Fruit fly (Drosophila melanogaster) whole organism, prepupa: ENCODE measurements around the gene Hs2st.

Source experiments
- Blimp-1 ChIP-seq: fragments of 200-800 bp; sonication (Bioruptor generic); optimal IDR thresholded peaks from 3 replicates; lab custom pipeline; 2017; ENCODE audit warnings: missing biosample characterization, missing genetic modification characterization, mild to moderate bottlenecking, moderate library complexity, missing genetic modification reagents
- CG10631 ChIP-seq: fragments of 200-800 bp; sonication (Bioruptor generic); optimal IDR thresholded peaks from 2 replicates; lab custom pipeline; 2016; ENCODE audit warnings: missing biosample characterization, missing genetic modification characterization
- CG11294 ChIP-seq: fragments of 200-800 bp; sonication (Bioruptor generic); IDR thresholded peaks from 2 replicates; pipeline ENCODE4 v1.3.6; 2022; ENCODE audit warnings: missing biosample characterization, missing genetic modification characterization
- CG15336 ChIP-seq: fragments of 200-800 bp; sonication (Bioruptor generic); IDR thresholded peaks from 2 replicates; pipeline ENCODE4 v1.3.6; 2022; ENCODE audit warnings: missing biosample characterization, missing genetic modification characterization
- CG1621 ChIP-seq: fragments of 200-800 bp; sonication (Bioruptor generic); optimal IDR thresholded peaks from 3 replicates; lab custom pipeline; 2018; ENCODE audit warnings: missing biosample characterization, mild to moderate bottlenecking, missing genetic modification characterization
- CG3032 ChIP-seq: fragments of 200-800 bp; optimal IDR thresholded peaks from 2 replicates; lab custom pipeline; 2019; ENCODE audit warnings: missing biosample characterization, mild to moderate bottlenecking, missing genetic modification characterization, moderate library complexity
- CG31627 ChIP-seq: fragments of 200-800 bp; sonication (Bioruptor generic); optimal IDR thresholded peaks from 3 replicates; lab custom pipeline; 2016; ENCODE audit warnings: missing biosample characterization, missing genetic modification characterization
- CG32006 ChIP-seq: fragments of 200-800 bp; sonication (Bioruptor generic); optimal IDR thresholded peaks from 3 replicates; lab custom pipeline; 2017; ENCODE audit warnings: missing biosample characterization, mild to moderate bottlenecking, missing genetic modification characterization
- CG34406 ChIP-seq: fragments of 200-800 bp; sonication (Bioruptor generic); optimal IDR thresholded peaks from 3 replicates; lab custom pipeline; 2016; ENCODE audit warnings: missing biosample characterization, missing genetic modification characterization
- CG3919 ChIP-seq: fragments of 200-800 bp; sonication (Bioruptor generic); optimal IDR thresholded peaks from 3 replicates; lab custom pipeline; 2016; ENCODE audit warnings: missing biosample characterization, missing genetic modification characterization
- CG4318 ChIP-seq: fragments of 200-800 bp; sonication (Bioruptor generic); optimal IDR thresholded peaks from 3 replicates; lab custom pipeline; 2017; ENCODE audit warnings: missing biosample characterization, mild to moderate bottlenecking, missing genetic modification characterization
- CG6276 ChIP-seq: fragments of 200-800 bp; sonication (Bioruptor generic); optimal IDR thresholded peaks from 2 replicates; lab custom pipeline; 2017; ENCODE audit warnings: missing biosample characterization, mild to moderate bottlenecking, missing genetic modification characterization
- CG6808 ChIP-seq: fragments of 200-800 bp; sonication (Bioruptor generic); optimal IDR thresholded peaks from 3 replicates; lab custom pipeline; 2017; ENCODE audit warnings: missing biosample characterization, missing genetic modification characterization, mild to moderate bottlenecking, moderate library complexity, missing genetic modification reagents
- CG6854 ChIP-seq: fragments of 200-800 bp; sonication (Bioruptor generic); optimal IDR thresholded peaks from 2 replicates; lab custom pipeline; 2017; ENCODE audit warnings: missing biosample characterization, mild to moderate bottlenecking, missing genetic modification characterization
- CG8119 ChIP-seq: fragments of 200-800 bp; sonication (Bioruptor generic); IDR thresholded peaks from 3 replicates; pipeline ENCODE4 v1.3.6; 2022; ENCODE audit warnings: missing biosample characterization, missing genetic modification characterization
- CG8319 ChIP-seq: fragments of 200-800 bp; sonication (Bioruptor generic); optimal IDR thresholded peaks from 3 replicates; lab custom pipeline; 2016; ENCODE audit warnings: missing biosample characterization, missing genetic modification characterization
- CG8632 ChIP-seq: fragments of 200-800 bp; sonication (Bioruptor generic); optimal IDR thresholded peaks from 3 replicates; lab custom pipeline; 2016; ENCODE audit warnings: missing biosample characterization, missing genetic modification characterization
- CG9139 ChIP-seq: fragments of 200-800 bp; sonication (Bioruptor generic); optimal IDR thresholded peaks from 3 replicates; lab custom pipeline; 2017; ENCODE audit warnings: missing biosample characterization, mild to moderate bottlenecking, missing genetic modification characterization
- Eip75B ChIP-seq: fragments of 200-800 bp; sonication (Bioruptor generic); optimal IDR thresholded peaks from 3 replicates; lab custom pipeline; 2016; ENCODE audit warnings: missing biosample characterization, missing genetic modification characterization
- Eip78C ChIP-seq: fragments of 200-800 bp; sonication (Bioruptor generic); peaks from one replicate; lab custom pipeline; 2016; ENCODE audit warnings: missing biosample characterization, missing genetic modification characterization
- Eip93F ChIP-seq: fragments of 200-800 bp; sonication (Bioruptor generic); optimal IDR thresholded peaks from 2 replicates; lab custom pipeline; 2016; ENCODE audit warnings: missing biosample characterization, mild to moderate bottlenecking, missing genetic modification characterization
- Ets21C ChIP-seq: fragments of 200-800 bp; sonication (Bioruptor generic); optimal IDR thresholded peaks from 3 replicates; lab custom pipeline; 2016; ENCODE audit warnings: missing biosample characterization, missing genetic modification characterization
- Ets96B ChIP-seq: fragments of 200-800 bp; optimal IDR thresholded peaks from 2 replicates; lab custom pipeline; 2019; ENCODE audit warnings: missing biosample characterization, mild to moderate bottlenecking, missing genetic modification characterization, moderate library complexity
- Gug ChIP-seq: fragments of 200-800 bp; sonication (Bioruptor generic); IDR thresholded peaks from 2 replicates; pipeline ENCODE4 v1.3.6; 2022; ENCODE audit warnings: missing biosample characterization, missing genetic modification characterization
- Hr38 ChIP-seq: sonication (Bioruptor generic); optimal IDR thresholded peaks from 2 replicates; lab custom pipeline; 2016; ENCODE audit warnings: missing biosample characterization, missing genetic modification characterization
- Hr39 ChIP-seq: fragments of 200-800 bp; sonication (Bioruptor generic); optimal IDR thresholded peaks from 2 replicates; lab custom pipeline; 2016; ENCODE audit warnings: missing biosample characterization, missing genetic modification characterization
- Hr4 ChIP-seq: fragments of 200-800 bp; sonication (Bioruptor generic); optimal IDR thresholded peaks from 3 replicates; lab custom pipeline; 2016; ENCODE audit warnings: missing biosample characterization, missing genetic modification characterization
- Lpt ChIP-seq: fragments of 200-800 bp; sonication (Bioruptor generic); optimal IDR thresholded peaks from 3 replicates; lab custom pipeline; 2016; ENCODE audit warnings: missing biosample characterization, missing genetic modification characterization
- Met ChIP-seq: fragments of 200-800 bp; sonication (Bioruptor generic); optimal IDR thresholded peaks from 3 replicates; lab custom pipeline; 2016; ENCODE audit warnings: missing biosample characterization, missing genetic modification characterization
- OdsH ChIP-seq: fragments of 200-800 bp; sonication (Bioruptor generic); optimal IDR thresholded peaks from 3 replicates; lab custom pipeline; 2016; ENCODE audit warnings: missing biosample characterization, missing genetic modification characterization
- Smox ChIP-seq: fragments of 200-800 bp; sonication (Bioruptor generic); optimal IDR thresholded peaks from 3 replicates; lab custom pipeline; 2016; ENCODE audit warnings: missing biosample characterization, missing genetic modification characterization
- Sox102F ChIP-seq: fragments of 200-800 bp; sonication (Bioruptor generic); optimal IDR thresholded peaks from 2 replicates; lab custom pipeline; 2016; ENCODE audit warnings: missing biosample characterization, mild to moderate bottlenecking, missing genetic modification characterization
- Sox14 ChIP-seq: fragments of 200-800 bp; sonication (Bioruptor generic); optimal IDR thresholded peaks from 3 replicates; lab custom pipeline; 2016; ENCODE audit warnings: missing biosample characterization, missing genetic modification characterization
- Sox15 ChIP-seq: fragments of 200-800 bp; sonication (Bioruptor generic); optimal IDR thresholded peaks from 3 replicates; lab custom pipeline; 2016; ENCODE audit warnings: missing biosample characterization, missing genetic modification characterization
- achi ChIP-seq: fragments of 200-800 bp; sonication (Bioruptor generic); optimal IDR thresholded peaks from 3 replicates; lab custom pipeline; 2016; ENCODE audit warnings: missing biosample characterization, missing genetic modification characterization
- cyc ChIP-seq: fragments of 200-800 bp; sonication (Bioruptor generic); optimal IDR thresholded peaks from 3 replicates; lab custom pipeline; 2016; ENCODE audit warnings: missing biosample characterization, missing genetic modification characterization
- dsx ChIP-seq: fragments of 200-800 bp; optimal IDR thresholded peaks from 3 replicates; lab custom pipeline; 2019; ENCODE audit warnings: missing biosample characterization, mild to moderate bottlenecking, missing genetic modification characterization, moderate library complexity; ENCODE audit not compliant: poor library complexity, severe bottlenecking
- eg ChIP-seq: fragments of 200-800 bp; sonication (Bioruptor generic); IDR thresholded peaks from 3 replicates; pipeline ENCODE4 v1.3.6; 2022; ENCODE audit warnings: missing biosample characterization, missing genetic modification characterization
- fd85E ChIP-seq: fragments of 200-800 bp; sonication (Bioruptor generic); optimal IDR thresholded peaks from 3 replicates; lab custom pipeline; 2016; ENCODE audit warnings: missing biosample characterization, missing genetic modification characterization
- fkh ChIP-seq: fragments of 200-800 bp; sonication (Bioruptor generic); optimal IDR thresholded peaks from 3 replicates; lab custom pipeline; 2017; ENCODE audit warnings: missing biosample characterization, mild to moderate bottlenecking, missing genetic modification characterization, moderate library complexity
- lz ChIP-seq: fragments of 200-800 bp; sonication (Bioruptor generic); optimal IDR thresholded peaks from 3 replicates; lab custom pipeline; 2016; ENCODE audit warnings: missing biosample characterization, missing genetic modification characterization
- salr ChIP-seq, 2 experiments: fragments of 200-800 bp; sonication (Bioruptor generic); optimal IDR thresholded peaks; 3 replicates each; lab custom pipeline; 2016 to 2018; ENCODE audit warnings: missing biosample characterization in 2 of 2, missing genetic modification characterization in 2 of 2, mild to moderate bottlenecking in 1 of 2
- spab ChIP-seq: fragments of 200-800 bp; sonication (Bioruptor generic); optimal IDR thresholded peaks from 2 replicates; lab custom pipeline; 2017; ENCODE audit warnings: missing biosample characterization, mild to moderate bottlenecking, missing genetic modification characterization, missing genetic modification reagents
- ss ChIP-seq, 2 experiments: fragments of 200-800 bp; sonication (Bioruptor generic); optimal IDR thresholded peaks; 2 replicates in 1 of 2; 3 replicates in 1 of 2; lab custom pipeline; 2017 to 2018; ENCODE audit warnings: mild to moderate bottlenecking in 2 of 2, missing biosample characterization in 2 of 2, missing genetic modification characterization in 2 of 2, moderate library complexity in 1 of 2
- topi ChIP-seq: fragments of 200-800 bp; sonication (Bioruptor generic); optimal IDR thresholded peaks from 3 replicates; lab custom pipeline; 2016; ENCODE audit warnings: missing biosample characterization, missing genetic modification characterization
- vri ChIP-seq: fragments of 200-800 bp; sonication (Bioruptor generic); optimal IDR thresholded peaks from 3 replicates; lab custom pipeline; 2016; ENCODE audit warnings: missing biosample characterization, mild to moderate bottlenecking, missing genetic modification characterization

Hs2st gene

DNA sequence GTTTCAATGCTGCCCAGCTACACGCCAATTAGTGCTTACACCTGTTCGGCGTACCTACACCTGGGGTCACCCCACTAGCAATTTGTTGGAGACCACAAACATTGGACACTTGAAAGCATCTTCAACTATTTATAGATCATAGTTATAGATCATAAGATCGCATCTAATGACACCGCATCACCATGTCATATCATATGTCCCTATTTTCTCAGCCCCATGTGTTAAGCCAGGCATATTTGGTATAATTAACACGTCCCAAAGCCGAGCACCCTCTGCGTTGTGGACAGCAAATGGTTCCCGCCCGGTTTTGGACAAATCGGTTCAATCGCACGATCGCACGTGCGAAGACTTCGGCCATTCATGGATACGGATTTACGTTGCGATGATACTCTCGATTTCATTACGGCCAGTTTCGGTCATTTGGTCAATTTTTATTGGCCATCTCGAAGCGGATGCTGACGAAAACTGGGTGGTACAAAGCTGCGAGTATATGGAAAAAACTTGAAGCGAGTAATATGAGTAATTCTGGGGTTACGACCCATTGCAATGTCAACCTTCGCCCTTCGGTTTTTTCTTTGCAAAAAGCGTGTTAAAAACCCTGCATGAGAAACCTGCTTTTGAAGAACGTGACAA lies 4.8 kb downstream of the Hs2st start (continued):
- TF ChIP-seq CG6808 (GFP tag; lab: Kevin White, UChicago) (peak; percentile 51), Hr38 (GFP tag; lab: Kevin White, UChicago) (no peak), Lpt (GFP tag; lab: Kevin White, UChicago) (no peak), Sox15 (GFP tag; lab: Kevin White, UChicago) (peak; percentile 59), Hr4 (GFP tag; lab: Kevin White, UChicago) (peak; percentile 81), CG9139 (GFP tag; lab: Kevin White, UChicago) (no peak), CG32006 (peak; percentile 68), eg (GFP tag; lab: Robert Waterston, UW) (peak; percentile 54; the same call in 2 of the 3 replicates), Blimp-1 (GFP tag; lab: Kevin White, UChicago) (peak; percentile 69), CG10631 (GFP tag; lab: Kevin White, UChicago) (peak; percentile 76), Hr39 (GFP tag; lab: Kevin White, UChicago) (peak; percentile 14)

DNA sequence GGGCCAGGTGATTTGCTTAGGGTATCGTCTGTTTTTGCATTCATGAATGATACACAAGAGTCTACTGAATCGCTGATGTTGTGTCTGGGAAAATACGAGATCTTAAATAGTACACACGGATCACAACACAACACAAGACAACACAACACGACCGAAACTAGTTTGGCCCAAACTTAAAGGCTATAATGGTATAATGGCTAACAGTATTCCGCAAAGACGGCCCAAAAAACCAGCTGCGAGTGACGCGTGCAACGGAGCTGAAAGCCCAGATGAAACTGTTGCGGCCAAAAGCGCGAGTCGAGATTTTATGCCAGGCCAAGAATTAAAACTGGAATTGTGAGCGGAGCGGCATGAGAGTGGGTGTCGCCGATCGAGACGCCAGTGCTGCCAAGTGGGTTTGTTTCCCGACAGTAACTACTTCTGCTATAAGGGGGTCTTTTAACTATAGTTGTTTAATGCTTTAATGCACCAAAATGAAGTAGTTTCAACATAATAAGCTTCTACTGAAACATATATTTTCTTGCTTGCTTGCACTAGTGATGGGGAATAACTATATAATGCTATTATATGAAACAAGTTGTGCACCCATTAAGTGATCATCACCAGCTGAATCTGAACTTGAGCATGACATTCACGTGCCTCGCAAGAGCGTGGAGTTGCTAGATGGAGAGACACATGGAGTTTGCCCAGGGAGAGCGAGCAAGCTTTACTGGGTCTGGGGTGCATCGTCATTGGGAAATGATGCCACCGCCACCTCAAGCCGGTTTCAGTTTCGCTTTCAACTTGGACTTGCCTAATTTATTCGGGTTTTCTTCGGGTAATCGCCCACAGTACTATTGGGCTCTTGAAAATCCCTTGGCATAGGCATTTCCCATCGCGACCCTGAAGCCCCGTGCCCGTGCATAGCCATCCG lies 5.6 kb downstream of the Hs2st start:
- no peak for TF ChIP-seq Met (GFP tag; lab: Kevin White, UChicago)
- TF ChIP-seq spab (GFP tag; lab: Kevin White, UChicago): no peak
- no peak for TF ChIP-seq fd85E (GFP tag; lab: Kevin White, UChicago)
- TF ChIP-seq CG3032 (tag; lab: Kevin White, UChicago): no peak
- no peak for TF ChIP-seq Sox102F
- no peak for TF ChIP-seq CG8319
- peak; percentile 33 for TF ChIP-seq CG6854 (GFP tag; lab: Kevin White, UChicago)
- TF ChIP-seq cyc (GFP tag; lab: Kevin White, UChicago): no peak
- TF ChIP-seq OdsH (GFP tag; lab: Kevin White, UChicago): no peak
- TF ChIP-seq fkh: no peak
- no peak for TF ChIP-seq CG3919 (GFP tag; lab: Kevin White, UChicago)
- peak; percentile 43 for TF ChIP-seq Ets96B (tag; lab: Kevin White, UChicago)
- no peak for TF ChIP-seq Eip93F
- no peak for TF ChIP-seq CG34406 (GFP tag; lab: Kevin White, UChicago)
- no peak for TF ChIP-seq vri
- TF ChIP-seq CG32006: peak; percentile 10
- peak; percentile 7 to 37 for TF ChIP-seq ss (GFP tag; optimal IDR thresholded peaks at IDR 0.05; lab: Kevin White, UChicago)
- TF ChIP-seq dsx: peak; percentile 38
- TF ChIP-seq achi (GFP tag; lab: Kevin White, UChicago): peak; percentile 23
- TF ChIP-seq salr (GFP tag; optimal IDR thresholded peaks at IDR 0.05; lab: Kevin White, UChicago): no peak
- no peak for TF ChIP-seq Ets21C (GFP tag; lab: Kevin White, UChicago)
- peak; percentile 13 for TF ChIP-seq Eip75B (GFP tag; lab: Kevin White, UChicago)
- peak; percentile 99 for TF ChIP-seq CG6808 (GFP tag; lab: Kevin White, UChicago)
- TF ChIP-seq Sox14 (GFP tag; lab: Kevin White, UChicago): no peak
- peak; percentile 30; the same call in 1 of the 2 replicates for TF ChIP-seq CG15336 (GFP tag; lab: Robert Waterston, UW)
- peak; percentile 76 for TF ChIP-seq Eip78C
- no peak for TF ChIP-seq CG10631 (GFP tag; lab: Kevin White, UChicago)
- no peak for TF ChIP-seq CG1621 (tag; lab: Kevin White, UChicago)
- no peak for TF ChIP-seq CG6276 (GFP tag; lab: Kevin White, UChicago)
- no peak for TF ChIP-seq CG11294 (GFP tag; lab: Robert Waterston, UW)
- no peak for TF ChIP-seq CG31627
- TF ChIP-seq lz: no peak
- TF ChIP-seq topi (GFP tag; lab: Kevin White, UChicago): no peak
- no peak for TF ChIP-seq Gug (GFP tag; lab: Robert Waterston, UW)
- peak; percentile 4 for TF ChIP-seq CG8632
- TF ChIP-seq Smox (GFP tag; lab: Kevin White, UChicago): no peak
- TF ChIP-seq Blimp-1 (GFP tag; lab: Kevin White, UChicago): peak; percentile 50
- TF ChIP-seq Lpt (GFP tag; lab: Kevin White, UChicago): peak; percentile 18
- no peak for TF ChIP-seq CG4318
- peak; percentile 57; the same call in 2 of the 3 replicates for TF ChIP-seq CG8119 (GFP tag; lab: Robert Waterston, UW)
- no peak for TF ChIP-seq CG9139 (GFP tag; lab: Kevin White, UChicago)
- peak; percentile 18 for TF ChIP-seq Hr4 (GFP tag; lab: Kevin White, UChicago)
